Fruit fly (Drosophila melanogaster) S2 (cell line): ENCODE data around the gene CG2991.
A peak's percentile ranks its signal among the peaks of the same experiment; 100 is the strongest.

Experiments
- CG8478 ChIP-seq: fragments of >200 bp; optimal IDR thresholded peaks from 2 replicates; lab custom pipeline; 2018
- CTCF ChIP-seq, 2 experiments: fragments of >200 bp; optimal IDR thresholded peaks; 2 replicates each; lab custom pipeline; 2018

Gene CG2991

dm6 chr2L:2856960-2857584 lies at the start of gene CG2991:
Gene CG2991 (plus strand): TSS chr2L:2857164.
- TF ChIP-seq CTCF (optimal IDR thresholded peaks at IDR 0.05; lab: Kevin White, UChicago) (peak; percentile 7 to 57), CG8478 (no peak)

- TF ChIP-seq CG8478 (no peak), CTCF (optimal IDR thresholded peaks at IDR 0.05; lab: Kevin White, UChicago) (no peak)
These were observed 49.4 kb upstream of the CG2991 start for dm6 chr2L:2807597-2807996.

- TF ChIP-seq CTCF (optimal IDR thresholded peaks at IDR 0.05; lab: Kevin White, UChicago) = no peak
- no peak for TF ChIP-seq CG8478
These were observed 48.8 kb upstream of the CG2991 start for dm6 chr2L:2808038-2808699.

- no peak for TF ChIP-seq CTCF (optimal IDR thresholded peaks at IDR 0.05; lab: Kevin White, UChicago)
- no peak for TF ChIP-seq CG8478
These were observed 46.1 kb upstream of the CG2991 start for dm6 chr2L:2810831-2811230.

- TF ChIP-seq CTCF (optimal IDR thresholded peaks at IDR 0.05; lab: Kevin White, UChicago) (no peak), CG8478 (no peak)
These were observed 44.8 kb upstream of the CG2991 start, which contains the start of gene CG2964 for dm6 chr2L:2812137-2812536. Gene CG2964 (plus strand): TSS chr2L:2812437.

dm6 chr2L:2815673-2816072 lies 41.3 kb upstream of the CG2991 start, which contains the start of gene G6P:
Gene G6P (minus strand): TSS chr2L:2815760.
- TF ChIP-seq CTCF (optimal IDR thresholded peaks at IDR 0.05; lab: Kevin White, UChicago) (no peak), CG8478 (no peak)

- TF ChIP-seq CTCF (optimal IDR thresholded peaks at IDR 0.05; lab: Kevin White, UChicago) (no peak), CG8478 (no peak)
These were observed 31.6 kb upstream of the CG2991 start, which contains the start of gene CG3123 for dm6 chr2L:2825406-2825805. Gene CG3123 (minus strand): TSS chr2L:2825506.

- TF ChIP-seq CG8478 = no peak
- TF ChIP-seq CTCF (optimal IDR thresholded peaks at IDR 0.05; lab: Kevin White, UChicago) = no peak
These were observed 27.2 kb upstream of the CG2991 start, which contains the start of gene Duox for dm6 chr2L:2829637-2830340. Gene Duox (minus strand): TSS chr2L:2830248.

- no peak for TF ChIP-seq CTCF (optimal IDR thresholded peaks at IDR 0.05; lab: Kevin White, UChicago)
- no peak for TF ChIP-seq CG8478
These were observed 26.6 kb upstream of the CG2991 start for dm6 chr2L:2830341-2830800.

- TF ChIP-seq CG8478 (no peak), CTCF (optimal IDR thresholded peaks at IDR 0.05; lab: Kevin White, UChicago) (no peak)
These were observed 19.1 kb upstream of the CG2991 start, which contains the start of the genes CG3119 and Cpr23B for dm6 chr2L:2837742-2838461. Gene CG3119 (minus strand): TSS chr2L:2837833. Gene Cpr23B (plus strand): TSS chr2L:2838411.

- TF ChIP-seq CG8478 (no peak), CTCF (optimal IDR thresholded peaks at IDR 0.05; lab: Kevin White, UChicago) (no peak)
These were observed 17.1 kb upstream of the CG2991 start, which contains the start of gene CG2975 for dm6 chr2L:2839850-2840249. Gene CG2975 (plus strand): TSS chr2L:2840124.

- TF ChIP-seq CG8478 (no peak), CTCF (optimal IDR thresholded peaks at IDR 0.05; lab: Kevin White, UChicago) (no peak)
These were observed 16.7 kb upstream of the CG2991 start for dm6 chr2L:2840311-2840710.

dm6 chr2L:2844413-2844812 lies 12.6 kb upstream of the CG2991 start, which contains the start of gene CG18558:
Gene CG18558 (minus strand): TSS chr2L:2844513.
- TF ChIP-seq CG8478 (no peak), CTCF (optimal IDR thresholded peaks at IDR 0.05; lab: Kevin White, UChicago) (no peak)

dm6 chr2L:2845634-2846033 lies 11.3 kb upstream of the CG2991 start, which contains the start of gene CG18557:
Gene CG18557 (minus strand): TSS chr2L:2845734.
- TF ChIP-seq CTCF (optimal IDR thresholded peaks at IDR 0.05; lab: Kevin White, UChicago) (no peak), CG8478 (no peak)
